Fruit fly (Drosophila melanogaster) whole organism, wandering third instar larva: ENCODE measurements around the gene Tep3.

Source experiments
- Dif ChIP-seq: fragments of 200-275, 200-300 bp; sonication (Bioruptor generic); optimal IDR thresholded peaks from 2 replicates; lab custom pipeline; 2018; ENCODE audit warnings: missing biosample characterization, missing genetic modification characterization; ENCODE audit not compliant: partially characterized antibody
- Hr78 ChIP-seq: fragments of >200 bp; optimal IDR thresholded peaks from 2 replicates; lab custom pipeline; 2017; ENCODE audit warnings: missing biosample characterization, missing genetic modification characterization
- Myc ChIP-seq: fragments of >200 bp; optimal IDR thresholded peaks from 2 replicates; lab custom pipeline; 2017
- dmrt93B ChIP-seq: fragments of 200-800 bp; sonication (Bioruptor generic); optimal IDR thresholded peaks from 2 replicates; lab custom pipeline; 2018; ENCODE audit warnings: missing biosample characterization, mild to moderate bottlenecking, missing genetic modification characterization
- ey ChIP-seq: fragments of 200-800 bp; sonication (Bioruptor generic); optimal IDR thresholded peaks from 2 replicates; lab custom pipeline; 2016; ENCODE audit warnings: missing biosample characterization, missing genetic modification characterization
- fru ChIP-seq: fragments of 200-800 bp; sonication (Bioruptor generic); optimal IDR thresholded peaks from 3 replicates; lab custom pipeline; 2016; ENCODE audit warnings: missing biosample characterization, mild to moderate bottlenecking, missing genetic modification characterization
- h ChIP-seq: fragments of 200-800 bp; sonication (Bioruptor generic); optimal IDR thresholded peaks from 3 replicates; lab custom pipeline; 2016; ENCODE audit warnings: missing biosample characterization, mild to moderate bottlenecking, missing genetic modification characterization
- jim ChIP-seq: fragments of 175-275, 200-325 bp; sonication (Bioruptor generic); optimal IDR thresholded peaks from 2 replicates; lab custom pipeline; 2016; ENCODE audit warnings: missing biosample characterization, mild to moderate bottlenecking, missing genetic modification characterization
- pan ChIP-seq: fragments of >200 bp; optimal IDR thresholded peaks from 2 replicates; lab custom pipeline; 2017
- usp ChIP-seq: fragments of >200 bp; optimal IDR thresholded peaks from 2 replicates; lab custom pipeline; 2017; ENCODE audit warnings: missing biosample characterization, missing genetic modification characterization
- woc ChIP-seq: sonication (Bioruptor generic); optimal IDR thresholded peaks from 2 replicates; lab custom pipeline; 2016; ENCODE audit warnings: missing biosample characterization, mild to moderate bottlenecking, missing genetic modification characterization

DNA sequence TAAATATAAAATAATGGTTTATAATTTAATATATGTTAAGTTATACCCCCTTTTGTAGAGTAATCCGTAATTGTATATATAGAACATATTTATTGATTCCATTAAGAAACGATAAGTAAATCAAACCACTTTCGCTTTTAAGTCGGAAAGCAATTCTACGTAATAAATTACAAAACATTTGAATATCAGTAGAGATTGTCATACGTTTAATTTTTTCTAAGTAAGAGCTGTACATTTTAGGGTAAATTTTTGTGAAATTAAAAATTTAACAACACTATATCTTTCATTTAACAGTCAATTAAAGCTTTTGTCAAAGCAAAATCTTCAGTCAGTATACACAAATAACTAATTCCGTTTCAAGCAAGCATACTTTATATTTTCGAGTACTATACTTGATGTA lies 51.3 kb downstream of the Tep3 start, which contains the start of gene CG46025:
- no peak for TF ChIP-seq usp (GFP tag; lab: Kevin White, UChicago)
- TF ChIP-seq fru (GFP tag; lab: Kevin White, UChicago): no peak
- no peak for TF ChIP-seq Dif (GFP tag; lab: Kevin White, UChicago)
- no peak for TF ChIP-seq Hr78 (GFP tag; lab: Kevin White, UChicago)
- no peak for TF ChIP-seq dmrt93B (GFP tag; lab: Kevin White, UChicago)
- no peak for TF ChIP-seq pan (lab: Kevin White, UChicago)
- no peak for TF ChIP-seq Myc (lab: Kevin White, UChicago)
- TF ChIP-seq ey (GFP tag; lab: Kevin White, UChicago): no peak
- no peak for TF ChIP-seq jim (GFP tag; lab: Kevin White, UChicago)
- TF ChIP-seq h (GFP tag; lab: Kevin White, UChicago): no peak
- TF ChIP-seq woc: no peak
